Worm (Caenorhabditis elegans): ENCODE results near the gene K09E9.3.

K09E9.3 gene

ce11 chrX:15604236-15604635 lies 9.4 kb downstream of the K09E9.3 start:
- TF ChIP-seq nhr-76 (tag; optimal IDR thresholded peaks at IDR 0.05) (no peak), ama-1 (optimal IDR thresholded peaks at IDR 0.05) (no peak), nhr-25 (tag; optimal IDR thresholded peaks at IDR 0.05) (no peak), fkh-2 (tag; optimal IDR thresholded peaks at IDR 0.05) (no peak), lsy-12 (tag; optimal IDR thresholded peaks at IDR 0.05) (no peak), sea-2 (GFP tag; optimal IDR thresholded peaks at IDR 0.05) (no peak), lin-39 (tag; optimal IDR thresholded peaks at IDR 0.05) (no peak), mml-1 (tag; optimal IDR thresholded peaks at IDR 0.05) (no peak)

- TF ChIP-seq ZK546.5 (tag; optimal IDR thresholded peaks at IDR 0.05) (no peak), lin-15B (tag; optimal IDR thresholded peaks at IDR 0.05) (peak; percentile 23), nhr-23 (tag; optimal IDR thresholded peaks at IDR 0.05) (no peak), hmg-11 (tag; optimal IDR thresholded peaks at IDR 0.05) (peak; percentile 80), lsy-12 (tag; optimal IDR thresholded peaks at IDR 0.05) (no peak), mdl-1 (tag; optimal IDR thresholded peaks at IDR 0.05) (peak; percentile 11), mml-1 (tag; optimal IDR thresholded peaks at IDR 0.05) (no peak), lin-39 (tag; optimal IDR thresholded peaks at IDR 0.05) (peak; percentile 80), ceh-16 (tag; optimal IDR thresholded peaks at IDR 0.05) (no peak), zag-1 (tag; optimal IDR thresholded peaks at IDR 0.05) (no peak), fkh-2 (tag; optimal IDR thresholded peaks at IDR 0.05) (no peak), fkh-10 (GFP tag; optimal IDR thresholded peaks at IDR 0.05) (peak; percentile 20), nhr-28 (tag; optimal IDR thresholded peaks at IDR 0.05) (no peak), eor-1 (tag; optimal IDR thresholded peaks at IDR 0.05) (no peak), skn-1 (tag; optimal IDR thresholded peaks at IDR 0.05) (peak; percentile 32), unc-62 (GFP tag; optimal IDR thresholded peaks at IDR 0.05) (no peak), ama-1 (optimal IDR thresholded peaks at IDR 0.05) (no peak), aly-2 (tag; optimal IDR thresholded peaks at IDR 0.05) (no peak), egl-5 (tag; optimal IDR thresholded peaks at IDR 0.05) (no peak), nfya-1 (tag; optimal IDR thresholded peaks at IDR 0.05; ENCODE audit: insufficient read depth) (peak; percentile 64)
Measured at ce11 chrX:15600512-15601117, 13.0 kb downstream of the K09E9.3 start, which contains the start of gene ent-2. TSS of gene ent-2 (plus strand) at chrX:15601067.

ce11 chrX:15599925-15600324 lies 13.7 kb downstream of the K09E9.3 start:
- TF ChIP-seq nhr-12 (tag; optimal IDR thresholded peaks at IDR 0.05) (no peak), unc-62 (GFP tag; optimal IDR thresholded peaks at IDR 0.05) (no peak), ceh-82 (tag; optimal IDR thresholded peaks at IDR 0.05) (no peak), lsy-12 (tag; optimal IDR thresholded peaks at IDR 0.05) (no peak), zag-1 (tag; optimal IDR thresholded peaks at IDR 0.05) (no peak), egl-5 (tag; optimal IDR thresholded peaks at IDR 0.05) (no peak), elt-2 (tag; optimal IDR thresholded peaks at IDR 0.05) (no peak), pqm-1 (tag; optimal IDR thresholded peaks at IDR 0.05) (no peak), snpc-4 (tag; optimal IDR thresholded peaks at IDR 0.05) (no peak), ztf-11 (tag; optimal IDR thresholded peaks at IDR 0.05) (no peak)

ce11 chrX:15598661-15599384 lies 14.8 kb downstream of the K09E9.3 start:
- TF ChIP-seq ceh-28 (tag; optimal IDR thresholded peaks at IDR 0.05): no peak
- peak; percentile 76 for TF ChIP-seq elt-2 (tag; optimal IDR thresholded peaks at IDR 0.05)
- TF ChIP-seq ama-1 (optimal IDR thresholded peaks at IDR 0.05): no peak
- TF ChIP-seq pha-4 (tag; optimal IDR thresholded peaks at IDR 0.05): peak; percentile 18
- peak; percentile 45 for TF ChIP-seq pqm-1 (tag; optimal IDR thresholded peaks at IDR 0.05)

ce11 chrX:15597077-15597476 lies 16.5 kb downstream of the K09E9.3 start, which contains the start of gene K09A9.8:
TSS of gene K09A9.8 (minus strand) at chrX:15597177.
- TF ChIP-seq fkh-2 (tag; optimal IDR thresholded peaks at IDR 0.05) (no peak), snpc-4 (tag; optimal IDR thresholded peaks at IDR 0.05) (no peak), nhr-12 (tag; optimal IDR thresholded peaks at IDR 0.05) (no peak), jun-1 (tag; optimal IDR thresholded peaks at IDR 0.05) (no peak), ama-1 (optimal IDR thresholded peaks at IDR 0.05) (no peak), nhr-23 (tag; optimal IDR thresholded peaks at IDR 0.05) (no peak), nhr-77 (tag; optimal IDR thresholded peaks at IDR 0.05) (no peak), tbx-2 (tag; optimal IDR thresholded peaks at IDR 0.05) (no peak), eor-1 (tag; optimal IDR thresholded peaks at IDR 0.05) (no peak), ceh-9 (tag; optimal IDR thresholded peaks at IDR 0.05) (no peak), mdl-1 (tag; optimal IDR thresholded peaks at IDR 0.05) (no peak), aly-2 (tag; optimal IDR thresholded peaks at IDR 0.05) (no peak)

Measured in whole organism, L3 larva.